Fruit fly (Drosophila melanogaster): ENCODE measurements around the gene CG12746.

The CG12746 gene

dm6 chr3R:5568590-5568989, 3.9 kb downstream of the CG12746 start, which contains the start of the genes CG2931 and Rheb (continued):
- TF ChIP-seq sens (GFP tag) (peak; percentile 93), Ssrp (tag; optimal IDR thresholded peaks at IDR 0.05) (peak; percentile 37), CG7928 (GFP tag; optimal IDR thresholded peaks at IDR 0.05) (peak; percentile 15), Nf-YA (GFP tag; IDR thresholded peaks at IDR 0.05) (no peak), CG17361 (GFP tag; IDR thresholded peaks at IDR 0.05) (peak; percentile 65; the same call in 1 of the 3 replicates), gfzf (GFP tag; optimal IDR thresholded peaks at IDR 0.05) (peak; percentile 92), Adf1 (GFP tag; IDR thresholded peaks at IDR 0.05) (peak; percentile 54), CG17568 (GFP tag; optimal IDR thresholded peaks at IDR 0.05) (no peak), sim (GFP tag; IDR thresholded peaks at IDR 0.05) (no peak), lov (optimal IDR thresholded peaks at IDR 0.05) (no peak), lov (GFP tag; IDR thresholded peaks at IDR 0.05) (peak; percentile 27; the same call in 1 of the 3 replicates), Sin3A (optimal IDR thresholded peaks at IDR 0.05) (peak; percentile 71), CG4820 (GFP tag; optimal IDR thresholded peaks at IDR 0.05) (peak; percentile 61), seq (GFP tag; IDR thresholded peaks at IDR 0.05) (0 out of 2 replicates have a peak, but pooled peaks have one; percentile 47), her (GFP tag; optimal IDR thresholded peaks at IDR 0.05) (no peak), Dp (GFP tag; optimal IDR thresholded peaks at IDR 0.05) (peak; percentile 35), bsh (GFP tag; optimal IDR thresholded peaks at IDR 0.05) (peak in 1 of 2 experiments; percentile 70), gro (GFP tag; optimal IDR thresholded peaks at IDR 0.05) (peak; percentile 44), Ptx1 (GFP tag; IDR thresholded peaks at IDR 0.05) (peak; percentile 79), CG15514 (GFP tag; optimal IDR thresholded peaks at IDR 0.05) (peak; percentile 81), CG10366 (GFP tag; IDR thresholded peaks at IDR 0.05) (peak; percentile 70), CG14667 (GFP tag; IDR thresholded peaks at IDR 0.05) (peak; percentile 56), al (GFP tag; IDR thresholded peaks at IDR 0.05) (peak; percentile 45; the same call in 1 of the 2 replicates), dpn (GFP tag; optimal IDR thresholded peaks at IDR 0.05) (peak; percentile 50 to 69), mam (GFP tag; optimal IDR thresholded peaks at IDR 0.05) (peak; percentile 55), lab (GFP tag; optimal IDR thresholded peaks at IDR 0.05) (peak; percentile 51), E2f2 (GFP tag; IDR thresholded peaks at IDR 0.05) (peak; percentile 51; the same call in 1 of the 2 replicates), ro (GFP tag; IDR thresholded peaks at IDR 0.05) (no peak), tap (tag; optimal IDR thresholded peaks at IDR 0.05) (peak; percentile 48), Dll (GFP tag; IDR thresholded peaks at IDR 0.05; ENCODE audit: partially characterized antibody) (peak; percentile 88), grn (GFP tag; optimal IDR thresholded peaks at IDR 0.05) (peak; percentile 39), HLH54F (GFP tag; optimal IDR thresholded peaks at IDR 0.05) (peak; percentile 46), CG15601 (tag; optimal IDR thresholded peaks at IDR 0.05) (peak; percentile 71), Oaz (GFP tag; IDR thresholded peaks at IDR 0.05) (peak; percentile 49; the same call in 1 of the 2 replicates), CG14860 (GFP tag; IDR thresholded peaks at IDR 0.05; ENCODE audit: partially characterized antibody) (peak; percentile 63; the same call in 2 of the 3 replicates), ase (GFP tag; IDR thresholded peaks at IDR 0.05) (peak; percentile 47; the same call in 2 of the 3 replicates), dan (GFP tag; IDR thresholded peaks at IDR 0.05) (no peak), salm (tag; optimal IDR thresholded peaks at IDR 0.05) (peak; percentile 16), B-H1 (GFP tag; IDR thresholded peaks at IDR 0.05) (no peak; the same call in 2 of the 3 replicates), Dref (GFP tag; IDR thresholded peaks at IDR 0.05) (peak; percentile 63), CG11398 (GFP tag; optimal IDR thresholded peaks at IDR 0.05) (no peak), sqz (GFP tag; optimal IDR thresholded peaks at IDR 0.05) (no peak), CG9932 (GFP tag; IDR thresholded peaks at IDR 0.05) (peak; percentile 83), dm (GFP tag; optimal IDR thresholded peaks at IDR 0.05) (peak; percentile 16), Med (GFP tag) (peak; percentile 92), CG16815 (GFP tag; optimal IDR thresholded peaks at IDR 0.05) (peak; percentile 35), CG17359 (tag; optimal IDR thresholded peaks at IDR 0.05) (peak; percentile 47), HLHmδ (GFP tag; optimal IDR thresholded peaks at IDR 0.05) (no peak), pb (GFP tag; optimal IDR thresholded peaks at IDR 0.05) (no peak), Meics (GFP tag; optimal IDR thresholded peaks at IDR 0.05) (peak; percentile 44), Vsx1 (GFP tag; optimal IDR thresholded peaks at IDR 0.05) (no peak)

All from whole organism, embryonic.